Fruit fly (Drosophila melanogaster) whole organism, adult: Measurements from ENCODE around the gene Tim17a2.

Experiments
- CG12768 ChIP-seq: fragments of 200-800 bp; sonication (Bioruptor generic); optimal IDR thresholded peaks from 2 replicates; lab custom pipeline; 2017; ENCODE audit warnings: missing biosample characterization, missing genetic modification characterization, mild to moderate bottlenecking, moderate library complexity, missing genetic modification reagents
- CG14711 ChIP-seq: fragments of 200-800 bp; sonication (Bioruptor generic); optimal IDR thresholded peaks from 2 replicates; lab custom pipeline; 2018; ENCODE audit warnings: missing biosample characterization, mild to moderate bottlenecking, missing genetic modification characterization, moderate library complexity
- CG33017 ChIP-seq: fragments of 200-800 bp; sonication (Bioruptor generic); optimal IDR thresholded peaks from 2 replicates; lab custom pipeline; 2018; ENCODE audit warnings: missing biosample characterization, mild to moderate bottlenecking, missing genetic modification characterization, moderate library complexity
- CG5204 ChIP-seq: fragments of 200-800 bp; sonication (Bioruptor generic); optimal IDR thresholded peaks from 2 replicates; lab custom pipeline; 2016; ENCODE audit warnings: missing biosample characterization, missing genetic modification characterization
- Hr96 ChIP-seq: fragments of 200-800 bp; sonication (Bioruptor generic); optimal IDR thresholded peaks from 2 replicates; lab custom pipeline; 2016; ENCODE audit warnings: missing biosample characterization, missing genetic modification characterization
- kay ChIP-seq: fragments of 200-800 bp; sonication (Bioruptor generic); peaks from one replicate; lab custom pipeline; 2016; ENCODE audit warnings: missing biosample characterization, missing genetic modification characterization, borderline replicate concordance
- ovo ChIP-seq: fragments of 200-800 bp; sonication (Bioruptor generic); optimal IDR thresholded peaks from 2 replicates; lab custom pipeline; 2016; ENCODE audit warnings: missing biosample characterization, missing genetic modification characterization
- pad ChIP-seq: fragments of 200-800 bp; sonication (Bioruptor generic); optimal IDR thresholded peaks from 3 replicates; lab custom pipeline; 2017; ENCODE audit warnings: missing biosample characterization, missing genetic modification characterization, mild to moderate bottlenecking, moderate library complexity, missing genetic modification reagents
- toe ChIP-seq: fragments of 200-800 bp; sonication (Bioruptor generic); optimal IDR thresholded peaks from 2 replicates; lab custom pipeline; 2016; ENCODE audit warnings: missing biosample characterization, missing genetic modification characterization

DNA sequence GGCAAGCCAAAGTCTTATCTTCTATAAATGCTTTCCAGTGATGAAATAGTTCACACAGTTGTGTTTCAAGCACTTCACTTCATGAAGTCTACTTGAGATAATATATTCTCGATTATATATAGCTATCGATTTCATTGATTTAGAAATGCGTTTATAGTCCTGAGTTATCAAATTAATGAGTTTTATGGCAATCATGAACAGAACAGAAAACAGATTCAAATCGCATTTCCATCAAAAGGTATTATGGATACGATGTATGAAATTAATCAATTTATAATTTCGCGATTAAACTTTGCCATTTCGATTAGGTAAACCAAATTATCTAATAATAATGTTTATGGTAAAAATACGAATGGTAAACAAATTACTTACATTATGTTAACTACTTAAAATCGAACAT, 32.6 kb upstream of the Tim17a2 start:
- TF ChIP-seq toe (GFP tag; lab: Kevin White, UChicago) (no peak), Hr96 (no peak), kay (GFP tag; lab: Kevin White, UChicago) (peak; percentile 81), pad (GFP tag; lab: Kevin White, UChicago) (no peak), CG5204 (GFP tag; lab: Kevin White, UChicago) (no peak), ovo (GFP tag; lab: Kevin White, UChicago) (no peak), CG33017 (tag; lab: Kevin White, UChicago) (no peak), CG14711 (tag; lab: Kevin White, UChicago) (no peak), CG12768 (GFP tag; lab: Kevin White, UChicago) (no peak)
